Worm (Caenorhabditis elegans): ENCODE data around the gene F27E5.8.

DNA sequence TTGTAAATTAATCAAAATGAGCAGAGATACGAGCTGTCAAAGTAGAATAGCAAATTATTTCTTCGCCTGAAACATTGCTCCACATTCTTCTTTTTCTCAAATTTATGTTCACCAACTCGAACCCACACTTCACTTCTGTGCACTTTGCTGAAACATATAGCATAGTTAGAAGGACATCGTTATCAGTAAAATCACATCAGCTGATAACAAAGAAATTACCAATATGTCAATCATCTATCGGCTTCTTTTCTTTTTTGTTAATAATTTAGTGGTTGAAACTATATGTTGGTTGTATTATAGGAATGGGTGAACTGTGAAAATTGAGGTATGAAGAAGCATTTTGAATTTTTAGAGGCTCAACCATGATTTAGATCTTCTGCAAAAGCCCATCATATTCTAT is 32.1 kb downstream of the F27E5.8 start:
- TF ChIP-seq him-1 (tag; optimal IDR thresholded peaks at IDR 0.05) = no peak
- TF ChIP-seq W03F9.2 (tag; optimal IDR thresholded peaks at IDR 0.05) = no peak
